4 fruit fly cellular contexts compared by ENCODE assay signal in genomic region chr3R:29112398-29113150, dm6.
TF ChIP-seq lines count a peak whose summit lies in the region.

alpha-Man-Ib (minus strand) TSS chr3R:29112822.
Pdhb (plus strand) TSS chr3R:29113071.

TF ChIP-seq in whole organism, adult, 20 proteins besides CTCF, POLR2A, EP300 and RAD21 (continued from another document):
- peak; percentile 60 for TF ChIP-seq ovo (GFP tag; optimal IDR thresholded peaks at IDR 0.05; lab: Kevin White, UChicago)
- no peak for TF ChIP-seq cnc (optimal IDR thresholded peaks at IDR 0.05; lab: Kevin White, UChicago)

TF ChIP-seq in whole organism, embryonic, 481 proteins besides CTCF, POLR2A, EP300 and RAD21 (continued from another document and continues in another):
- no peak for TF ChIP-seq yki (optimal IDR thresholded peaks at IDR 0.05; lab: Kevin White, UChicago)
- no peak for TF ChIP-seq Neu2 (GFP tag; optimal IDR thresholded peaks at IDR 0.05; lab: Kevin White, UChicago; ENCODE audit: borderline replicate concordance)
- TF ChIP-seq tup (GFP tag; optimal IDR thresholded peaks at IDR 0.05; lab: Kevin White, UChicago), result peak; percentile 59
- peak; percentile 64 for TF ChIP-seq CG17328 (GFP tag; IDR thresholded peaks at IDR 0.05; lab: Robert Waterston, UW)
- peak; percentile 33; the same call in 1 of the 2 replicates for TF ChIP-seq CG10959 (GFP tag; IDR thresholded peaks at IDR 0.05; lab: Robert Waterston, UW)
- no peak for TF ChIP-seq CG34224 (GFP tag; IDR thresholded peaks at IDR 0.05; lab: Robert Waterston, UW; ENCODE audit: partially characterized antibody)
- TF ChIP-seq ERR (GFP tag; optimal IDR thresholded peaks at IDR 0.05; lab: Kevin White, UChicago), result no peak
- no peak for TF ChIP-seq Bgb (GFP tag; IDR thresholded peaks at IDR 0.05; lab: Robert Waterston, UW; ENCODE audit: partially characterized antibody)
- TF ChIP-seq dati (GFP tag; IDR thresholded peaks at IDR 0.05; lab: Robert Waterston, UW), result no peak
- TF ChIP-seq bbx (GFP tag; IDR thresholded peaks at IDR 0.05; lab: Robert Waterston, UW; ENCODE audit: partially characterized antibody), result no peak
- peak; percentile 84 for TF ChIP-seq ssp (GFP tag; IDR thresholded peaks at IDR 0.05; lab: Robert Waterston, UW)
- no peak for TF ChIP-seq CG3838 (GFP tag; optimal IDR thresholded peaks at IDR 0.05; lab: Kevin White, UChicago)
- peak; percentile 25 for TF ChIP-seq cwo (GFP tag; optimal IDR thresholded peaks at IDR 0.05; lab: Kevin White, UChicago)
- peak; percentile 54 for TF ChIP-seq CG17912 (GFP tag; optimal IDR thresholded peaks at IDR 0.05; lab: Kevin White, UChicago)
- peak; percentile 25 for TF ChIP-seq CG31388 (GFP tag; optimal IDR thresholded peaks at IDR 0.05; lab: Kevin White, UChicago)
- peak; percentile 82 for TF ChIP-seq sisA (GFP tag; IDR thresholded peaks at IDR 0.05; lab: Robert Waterston, UW)
- TF ChIP-seq Optix (GFP tag; IDR thresholded peaks at IDR 0.05; lab: Robert Waterston, UW), result peak; percentile 56; the same call in 2 of the 3 replicates
- TF ChIP-seq psq (GFP tag; optimal IDR thresholded peaks at IDR 0.05; lab: Kevin White, UChicago), result peak; percentile 42
- TF ChIP-seq CG12769 (tag; optimal IDR thresholded peaks at IDR 0.05; lab: Kevin White, UChicago), result no peak
- TF ChIP-seq CG4820 (GFP tag; optimal IDR thresholded peaks at IDR 0.05; lab: Kevin White, UChicago), result peak; percentile 52
- peak; percentile 98 for TF ChIP-seq CG14710 (tag; optimal IDR thresholded peaks at IDR 0.05; lab: Kevin White, UChicago)
- peak; percentile 89 for TF ChIP-seq CG13775 (GFP tag; optimal IDR thresholded peaks at IDR 0.05; lab: Kevin White, UChicago)
- TF ChIP-seq CG17186 (GFP tag; optimal IDR thresholded peaks at IDR 0.05; lab: Kevin White, UChicago), result peak; percentile 44
- no peak for TF ChIP-seq prd (optimal IDR thresholded peaks at IDR 0.05; lab: Kevin White, UChicago)
- peak; percentile 91 for TF ChIP-seq prd (GFP tag; IDR thresholded peaks at IDR 0.05; lab: Robert Waterston, UW)
- TF ChIP-seq Fer2 (tag; optimal IDR thresholded peaks at IDR 0.05; lab: Kevin White, UChicago), result peak; percentile 66
- no peak for TF ChIP-seq tll (GFP tag; optimal IDR thresholded peaks at IDR 0.05; lab: Kevin White, UChicago)
- peak; percentile 64 for TF ChIP-seq Sry-δ (GFP tag; optimal IDR thresholded peaks at IDR 0.05; lab: Kevin White, UChicago)
- peak; percentile 56 for TF ChIP-seq CG1603 (tag; optimal IDR thresholded peaks at IDR 0.05; lab: Kevin White, UChicago)
- peak; percentile 41 for TF ChIP-seq Six4 (GFP tag; optimal IDR thresholded peaks at IDR 0.05; lab: Kevin White, UChicago)
- peak; percentile 89 for TF ChIP-seq CG32532 (GFP tag; IDR thresholded peaks at IDR 0.05; lab: Robert Waterston, UW)
- 0 out of 2 replicates have a peak, but pooled peaks have one; percentile 34 for TF ChIP-seq ham (GFP tag; IDR thresholded peaks at IDR 0.05; lab: Robert Waterston, UW)
- peak in 1 of 3 experiments; percentile 11 for TF ChIP-seq Stat92E (GFP tag; optimal IDR thresholded peaks at IDR 0.05; lab: Kevin White, UChicago)
- no peak for TF ChIP-seq sna (GFP tag; IDR thresholded peaks at IDR 0.05; lab: Robert Waterston, UW; ENCODE audit: partially characterized antibody)
- TF ChIP-seq pnt (GFP tag; optimal IDR thresholded peaks at IDR 0.05; lab: Kevin White, UChicago), result peak; percentile 45
- TF ChIP-seq D19B (GFP tag; optimal IDR thresholded peaks at IDR 0.05; lab: Kevin White, UChicago), result peak; percentile 50
- TF ChIP-seq CG4360 (GFP tag; IDR thresholded peaks at IDR 0.05; lab: Robert Waterston, UW), result no peak
- TF ChIP-seq z (GFP tag; IDR thresholded peaks at IDR 0.05; lab: Robert Waterston, UW), result no peak
- no peak for TF ChIP-seq Poxn (GFP tag; IDR thresholded peaks at IDR 0.05; lab: Robert Waterston, UW)
- 0 out of 2 replicates have a peak, but pooled peaks have one; percentile 32 for TF ChIP-seq ap (GFP tag; IDR thresholded peaks at IDR 0.05; lab: Robert Waterston, UW)
- TF ChIP-seq Deaf1 (tag; optimal IDR thresholded peaks at IDR 0.05; lab: Kevin White, UChicago), result no peak
- peak; percentile 90 for TF ChIP-seq Med (GFP tag; lab: Kevin White, UChicago)

TF ChIP-seq in whole organism, prepupa, 60 proteins besides CTCF, POLR2A, EP300 and RAD21 (continued from another document):
- TF ChIP-seq CG7368 (GFP tag; optimal IDR thresholded peaks at IDR 0.05; lab: Kevin White, UChicago) (peak; percentile 31), CG9139 (GFP tag; optimal IDR thresholded peaks at IDR 0.05; lab: Kevin White, UChicago) (no peak), Eip75B (GFP tag; optimal IDR thresholded peaks at IDR 0.05; lab: Kevin White, UChicago) (no peak), esn (GFP tag; optimal IDR thresholded peaks at IDR 0.05; lab: Kevin White, UChicago) (peak; percentile 66), CG11902 (GFP tag; optimal IDR thresholded peaks at IDR 0.05; lab: Kevin White, UChicago) (peak; percentile 59), lz (GFP tag; optimal IDR thresholded peaks at IDR 0.05; lab: Kevin White, UChicago) (peak; percentile 65), eg (GFP tag; IDR thresholded peaks at IDR 0.05; lab: Robert Waterston, UW) (peak; percentile 71), acj6 (GFP tag; optimal IDR thresholded peaks at IDR 0.05; lab: Kevin White, UChicago) (peak; percentile 73)

TF ChIP-seq in whole organism, wandering third instar larva, 38 proteins besides CTCF, POLR2A, EP300 and RAD21 (continued from another document):
- no peak for TF ChIP-seq Dfd (GFP tag; optimal IDR thresholded peaks at IDR 0.05; lab: Kevin White, UChicago)
- no peak for TF ChIP-seq rgr (GFP tag; optimal IDR thresholded peaks at IDR 0.05; lab: Kevin White, UChicago)
- TF ChIP-seq Jra (GFP tag; optimal IDR thresholded peaks at IDR 0.05; lab: Kevin White, UChicago), result no peak
- TF ChIP-seq Dif (GFP tag; optimal IDR thresholded peaks at IDR 0.05; lab: Kevin White, UChicago; ENCODE audit: partially characterized antibody), result no peak
- TF ChIP-seq pan (optimal IDR thresholded peaks at IDR 0.05; lab: Kevin White, UChicago), result no peak
- no peak for TF ChIP-seq sage (GFP tag; optimal IDR thresholded peaks at IDR 0.05; lab: Kevin White, UChicago)
- no peak for TF ChIP-seq lola (GFP tag; optimal IDR thresholded peaks at IDR 0.05; lab: Kevin White, UChicago)
- peak; percentile 77 for TF ChIP-seq h (GFP tag; optimal IDR thresholded peaks at IDR 0.05; lab: Kevin White, UChicago)
- peak; percentile 77 for TF ChIP-seq woc (GFP tag; optimal IDR thresholded peaks at IDR 0.05; lab: Kevin White, UChicago)
- no peak for TF ChIP-seq dl (GFP tag; optimal IDR thresholded peaks at IDR 0.05; lab: Kevin White, UChicago; ENCODE audit: insufficient read depth in 1 of 2, partially characterized antibody in 2 of 2)
- no peak for TF ChIP-seq Hr83 (GFP tag; optimal IDR thresholded peaks at IDR 0.05; lab: Kevin White, UChicago; ENCODE audit: poor library complexity, severe bottlenecking)
